Worm (Caenorhabditis elegans): ENCODE data around the gene C01G10.7.

The C01G10.7 gene

DNA sequence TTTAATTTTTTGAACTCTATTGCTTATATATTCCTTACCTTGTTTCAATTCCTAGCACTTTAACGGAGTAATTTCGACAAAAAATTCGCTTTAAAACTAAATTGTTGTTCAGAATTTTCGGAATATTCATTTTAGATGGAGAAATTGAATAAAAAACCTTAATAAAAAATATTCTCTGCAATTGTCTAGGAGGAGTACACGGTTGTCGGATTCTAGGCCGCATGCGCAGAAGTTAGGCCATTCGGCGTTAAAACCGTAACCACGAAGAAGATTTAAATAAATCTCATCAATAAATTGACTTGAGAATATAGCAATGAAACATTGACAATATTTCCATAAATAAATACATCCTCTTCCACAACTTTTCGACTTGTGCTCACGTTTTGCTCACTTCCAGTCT lies 3.3 kb upstream of the C01G10.7 start, which contains the start of the genes C01G10.10 and C01G10.9 (continued):
- no peak for TF ChIP-seq aly-2 (tag; optimal IDR thresholded peaks at IDR 0.05)
- peak; percentile 50 for TF ChIP-seq snpc-4 (tag; optimal IDR thresholded peaks at IDR 0.05)
- TF ChIP-seq nhr-21 (tag; optimal IDR thresholded peaks at IDR 0.05), result no peak
- no peak for TF ChIP-seq ama-1 (optimal IDR thresholded peaks at IDR 0.05)
- peak; percentile 82 for TF ChIP-seq sma-9 (GFP tag; optimal IDR thresholded peaks at IDR 0.05)
- TF ChIP-seq sma-9 (tag; optimal IDR thresholded peaks at IDR 0.05), result no peak
- TF ChIP-seq mdl-1 (tag; optimal IDR thresholded peaks at IDR 0.05), result no peak
- TF ChIP-seq nhr-11 (tag; optimal IDR thresholded peaks at IDR 0.05), result no peak
- no peak for TF ChIP-seq mbf-1 (tag; optimal IDR thresholded peaks at IDR 0.05)
- no peak for TF ChIP-seq lin-11 (tag; optimal IDR thresholded peaks at IDR 0.05)

DNA sequence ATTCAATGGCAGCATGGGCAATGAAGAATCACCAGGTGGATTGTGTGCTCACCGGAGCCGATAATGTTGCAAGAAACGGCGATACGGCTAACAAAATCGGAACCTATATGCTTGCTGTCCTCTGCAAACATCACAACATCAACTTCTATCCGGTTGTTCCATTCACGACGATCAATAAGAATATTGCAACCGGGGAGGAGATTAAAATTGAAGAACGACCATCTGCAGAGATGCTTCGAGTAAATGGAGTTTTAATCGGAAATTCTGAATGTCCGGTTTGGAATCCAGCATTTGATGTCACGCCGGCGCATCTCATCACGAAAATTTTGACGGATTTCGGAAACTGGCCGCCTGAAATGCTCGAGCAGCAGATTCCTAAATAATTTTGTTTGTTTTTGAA lies 1.9 kb upstream of the C01G10.7 start:
- TF ChIP-seq lin-13 (GFP tag; optimal IDR thresholded peaks at IDR 0.05), result no peak
- TF ChIP-seq nhr-237 (tag; optimal IDR thresholded peaks at IDR 0.05), result no peak
- peak; percentile 3 for TF ChIP-seq crh-2 (tag; optimal IDR thresholded peaks at IDR 0.05)
- peak; percentile 79 for TF ChIP-seq ama-1 (optimal IDR thresholded peaks at IDR 0.05)

DNA sequence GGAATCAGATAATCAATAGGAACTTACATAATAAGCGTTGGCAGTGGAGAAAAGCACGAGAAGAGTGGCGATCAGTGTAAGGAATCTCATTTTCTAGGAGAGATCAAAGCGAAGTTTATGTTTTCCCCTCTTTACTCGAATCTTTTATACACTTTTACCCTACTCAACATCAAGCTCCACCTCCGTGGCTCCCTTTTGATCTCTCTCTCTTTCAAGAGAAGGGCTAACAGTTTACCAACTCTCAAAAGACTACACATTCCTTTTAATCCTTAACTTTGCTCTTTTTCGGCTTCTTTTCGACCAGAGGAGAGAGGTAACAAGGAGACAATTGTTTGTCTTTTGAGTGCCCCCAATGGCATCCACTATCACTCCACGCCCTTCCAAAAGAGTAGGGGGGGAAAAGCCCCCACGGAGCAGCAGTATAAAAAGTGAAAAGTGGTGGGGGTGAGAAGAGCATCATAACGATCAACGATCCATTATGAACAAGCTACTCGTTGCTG lies 1.7 kb downstream of the C01G10.7 start, which contains the start of the genes C01G10.15 and C01G10.6:
Gene C01G10.15, minus strand, starts transcription at position 101 of the 500 bp plus-strand sequence.
Gene C01G10.6, plus strand, starts transcription at position 450 of the 500 bp plus-strand sequence.
- TF ChIP-seq unc-62 (GFP tag; optimal IDR thresholded peaks at IDR 0.05) (no peak), sma-9 (GFP tag; optimal IDR thresholded peaks at IDR 0.05) (peak; percentile 0), sma-9 (tag; optimal IDR thresholded peaks at IDR 0.05) (no peak)

DNA sequence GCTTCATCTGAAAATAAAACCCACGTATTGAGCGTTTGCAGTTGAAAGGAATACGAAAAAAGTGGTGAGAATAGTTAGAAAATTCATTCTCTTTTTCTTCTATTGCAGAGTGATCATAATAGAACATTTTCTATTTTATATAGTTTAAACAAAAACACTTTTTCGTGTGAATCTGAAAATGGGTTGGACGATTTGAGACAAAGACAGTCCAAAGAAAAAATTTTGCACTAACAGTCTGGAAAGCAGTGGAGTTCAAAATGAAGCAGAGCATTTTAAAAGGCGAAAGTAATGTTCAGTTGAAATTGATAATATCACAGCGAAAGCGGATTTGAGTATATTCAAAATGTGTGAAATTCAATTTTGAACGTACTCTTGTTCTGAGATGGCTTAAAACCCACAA lies 3.1 kb downstream of the C01G10.7 start, which contains the start of gene C01G10.18:
Gene C01G10.18, minus strand, starts transcription at position 101 of the 400 bp plus-strand sequence.
- TF ChIP-seq F13H6.1 (tag; optimal IDR thresholded peaks at IDR 0.05), result no peak
- TF ChIP-seq mab-5 (tag; optimal IDR thresholded peaks at IDR 0.05), result no peak
- no peak for TF ChIP-seq unc-62 (GFP tag; optimal IDR thresholded peaks at IDR 0.05)
- no peak for TF ChIP-seq ama-1 (optimal IDR thresholded peaks at IDR 0.05)
- TF ChIP-seq ceh-16 (tag; optimal IDR thresholded peaks at IDR 0.05), result no peak
- TF ChIP-seq ztf-4 (tag; optimal IDR thresholded peaks at IDR 0.05), result no peak
- TF ChIP-seq alr-1 (tag; optimal IDR thresholded peaks at IDR 0.05), result no peak
- no peak for TF ChIP-seq ztf-1 (GFP tag; conservative IDR thresholded peaks at IDR 0.05)
- no peak for TF ChIP-seq ztf-11 (tag; optimal IDR thresholded peaks at IDR 0.05)
- no peak for TF ChIP-seq egl-27 (tag; optimal IDR thresholded peaks at IDR 0.05)
- TF ChIP-seq blmp-1 (tag; optimal IDR thresholded peaks at IDR 0.05; ENCODE audit: insufficient read depth), result no peak
- TF ChIP-seq aly-2 (tag; optimal IDR thresholded peaks at IDR 0.05), result no peak
- no peak for TF ChIP-seq nhr-129 (tag; optimal IDR thresholded peaks at IDR 0.05)
- TF ChIP-seq lin-39 (tag; optimal IDR thresholded peaks at IDR 0.05), result no peak
- TF ChIP-seq unc-39 (tag; optimal IDR thresholded peaks at IDR 0.05), result no peak
- TF ChIP-seq nhr-77 (tag; optimal IDR thresholded peaks at IDR 0.05), result no peak
- no peak for TF ChIP-seq Y55F3AM.14 (GFP tag; optimal IDR thresholded peaks at IDR 0.05)
- TF ChIP-seq nhr-23 (tag; optimal IDR thresholded peaks at IDR 0.05), result no peak
- TF ChIP-seq gmeb-1 (tag; optimal IDR thresholded peaks at IDR 0.05), result no peak

DNA sequence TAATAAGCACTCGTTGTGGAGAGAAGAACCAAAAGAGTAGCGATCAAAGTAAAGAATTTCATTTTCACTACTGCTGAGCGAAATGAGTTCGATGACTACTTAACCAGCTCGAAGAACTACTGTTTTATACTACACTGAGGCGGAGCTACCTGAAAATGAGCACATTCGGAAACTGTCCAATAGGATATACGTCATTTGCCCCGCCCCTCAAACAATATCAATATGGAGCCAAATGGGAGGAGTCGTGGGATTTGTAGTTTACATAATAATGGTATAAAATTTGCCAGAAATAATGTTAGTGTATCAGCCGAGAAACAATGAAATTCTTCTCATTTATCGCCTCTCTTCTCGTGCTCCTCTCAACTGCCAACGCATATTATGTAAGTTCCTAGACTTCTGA lies 3.9 kb downstream of the C01G10.7 start, which contains the start of the genes C01G10.5 and C01G10.4:
Gene C01G10.5, minus strand, starts transcription at position 101 of the 400 bp plus-strand sequence.
Gene C01G10.4, plus strand, starts transcription at position 303 of the 400 bp plus-strand sequence.
- TF ChIP-seq F13H6.1 (tag; optimal IDR thresholded peaks at IDR 0.05) (no peak), aly-2 (tag; optimal IDR thresholded peaks at IDR 0.05) (no peak)

DNA sequence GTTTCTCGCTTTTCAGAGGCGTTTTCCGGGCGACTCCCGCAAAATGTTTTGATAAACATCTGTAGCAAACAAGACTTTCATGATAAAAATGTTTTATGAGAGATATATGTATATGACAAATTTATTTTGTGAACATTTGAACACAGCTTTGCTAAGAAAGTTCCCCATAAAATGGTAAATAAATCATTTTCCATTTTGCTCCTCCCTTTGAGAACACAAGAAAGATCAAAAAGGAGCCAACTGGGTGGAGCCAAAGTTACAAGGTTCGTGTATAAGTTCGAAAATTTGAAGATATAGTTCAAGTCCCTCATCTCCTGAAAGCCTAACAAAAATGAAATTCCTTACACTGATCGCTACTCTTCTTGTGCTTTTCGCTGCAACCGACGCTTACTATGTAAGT lies 4.9 kb downstream of the C01G10.7 start, which contains the start of gene C01G10.17:
Gene C01G10.17, plus strand, starts transcription at position 301 of the 400 bp plus-strand sequence.
- TF ChIP-seq lin-13 (GFP tag; optimal IDR thresholded peaks at IDR 0.05), result no peak
- TF ChIP-seq C34F6.9 (tag; optimal IDR thresholded peaks at IDR 0.05), result no peak
- TF ChIP-seq elt-1 (tag; optimal IDR thresholded peaks at IDR 0.05), result no peak
- no peak for TF ChIP-seq ceh-16 (tag; optimal IDR thresholded peaks at IDR 0.05)
- no peak for TF ChIP-seq sma-9 (GFP tag; optimal IDR thresholded peaks at IDR 0.05)
- TF ChIP-seq sma-9 (tag; optimal IDR thresholded peaks at IDR 0.05), result no peak
- no peak for TF ChIP-seq ztf-4 (tag; optimal IDR thresholded peaks at IDR 0.05)
- no peak for TF ChIP-seq peb-1 (tag; optimal IDR thresholded peaks at IDR 0.05)
- no peak for TF ChIP-seq egl-27 (tag; optimal IDR thresholded peaks at IDR 0.05)
- TF ChIP-seq unc-62 (GFP tag; optimal IDR thresholded peaks at IDR 0.05), result no peak
- TF ChIP-seq nhr-11 (tag; optimal IDR thresholded peaks at IDR 0.05), result no peak
- no peak for TF ChIP-seq gmeb-1 (tag; optimal IDR thresholded peaks at IDR 0.05)
- no peak for TF ChIP-seq sem-4 (tag; optimal IDR thresholded peaks at IDR 0.05)
- TF ChIP-seq blmp-1 (tag; optimal IDR thresholded peaks at IDR 0.05; ENCODE audit: insufficient read depth), result no peak
- TF ChIP-seq fos-1 (tag; optimal IDR thresholded peaks at IDR 0.05), result no peak
- TF ChIP-seq lsy-2 (tag; optimal IDR thresholded peaks at IDR 0.05), result no peak
- TF ChIP-seq ztf-1 (GFP tag; conservative IDR thresholded peaks at IDR 0.05), result no peak
- TF ChIP-seq nhr-6 (tag; optimal IDR thresholded peaks at IDR 0.05), result no peak
- TF ChIP-seq nhr-77 (tag; optimal IDR thresholded peaks at IDR 0.05), result no peak
- no peak for TF ChIP-seq nhr-12 (tag; optimal IDR thresholded peaks at IDR 0.05)
